Fruit fly (Drosophila melanogaster): ENCODE measurements around the gene Syp.
A peak's percentile ranks its signal among the peaks of the same experiment; 100 is the strongest.

Gene Syp

dm6 chr3R:20832689-20833524 lies 76.4 kb downstream of the Syp start, which contains the start of gene Synd:
Gene Synd, plus strand, starts transcription at chr3R:20832799.
- peak; percentile 63 for TF ChIP-seq vri (GFP tag; optimal IDR thresholded peaks at IDR 0.05)
- 0 out of 2 replicates have a peak, but pooled peaks have one; percentile 34 for TF ChIP-seq CG15336 (GFP tag; IDR thresholded peaks at IDR 0.05)
- peak; percentile 57 for TF ChIP-seq CG3919 (GFP tag; optimal IDR thresholded peaks at IDR 0.05)
- peak; percentile 38 for TF ChIP-seq CG11762 (GFP tag; optimal IDR thresholded peaks at IDR 0.05; ENCODE audit: insufficient read depth)
- TF ChIP-seq CG10669 (GFP tag; optimal IDR thresholded peaks at IDR 0.05) = peak; percentile 3
- TF ChIP-seq cyc (GFP tag; optimal IDR thresholded peaks at IDR 0.05) = peak; percentile 11
- peak; percentile 28 for TF ChIP-seq topi (GFP tag; optimal IDR thresholded peaks at IDR 0.05)
- peak; percentile 43 for TF ChIP-seq CG6792 (GFP tag; optimal IDR thresholded peaks at IDR 0.05)
- peak; percentile 28 for TF ChIP-seq CG31627 (GFP tag; optimal IDR thresholded peaks at IDR 0.05)
- no peak for TF ChIP-seq CG3032 (tag; optimal IDR thresholded peaks at IDR 0.05)
- TF ChIP-seq salr (GFP tag; optimal IDR thresholded peaks at IDR 0.05) = peak in 1 of 2 experiments; percentile 24
- peak; percentile 13; the same call in 2 of the 3 replicates for TF ChIP-seq CG6163 (GFP tag; IDR thresholded peaks at IDR 0.05)
- TF ChIP-seq fd59A (GFP tag; optimal IDR thresholded peaks at IDR 0.05) = no peak
- peak; percentile 32; the same call in 1 of the 2 replicates for TF ChIP-seq CG11294 (GFP tag; IDR thresholded peaks at IDR 0.05)
- peak; percentile 51 for TF ChIP-seq Lpt (GFP tag; optimal IDR thresholded peaks at IDR 0.05)
- TF ChIP-seq CG1621 (tag; optimal IDR thresholded peaks at IDR 0.05) = peak; percentile 16
- TF ChIP-seq ss (GFP tag; optimal IDR thresholded peaks at IDR 0.05) = peak; percentile 59 to 65
- no peak for TF ChIP-seq dsx (GFP tag; optimal IDR thresholded peaks at IDR 0.05; ENCODE audit: poor library complexity, severe bottlenecking)
- TF ChIP-seq spab (GFP tag; optimal IDR thresholded peaks at IDR 0.05) = no peak
- TF ChIP-seq Hr39 (GFP tag; optimal IDR thresholded peaks at IDR 0.05) = peak; percentile 41
- TF ChIP-seq Blimp-1 (GFP tag; optimal IDR thresholded peaks at IDR 0.05) = peak; percentile 9
- peak; percentile 45 for TF ChIP-seq CG32006 (GFP tag; optimal IDR thresholded peaks at IDR 0.05)
- TF ChIP-seq Eip78C (GFP tag) = peak; percentile 37
- TF ChIP-seq CG10631 (GFP tag; optimal IDR thresholded peaks at IDR 0.05) = peak; percentile 13
- no peak for TF ChIP-seq CG11902 (GFP tag; optimal IDR thresholded peaks at IDR 0.05)
- TF ChIP-seq CG7368 (GFP tag; optimal IDR thresholded peaks at IDR 0.05) = peak; percentile 39
- peak; percentile 41 for TF ChIP-seq lz (GFP tag; optimal IDR thresholded peaks at IDR 0.05)
- TF ChIP-seq Smox (GFP tag; optimal IDR thresholded peaks at IDR 0.05) = no peak
- TF ChIP-seq eg (GFP tag; IDR thresholded peaks at IDR 0.05) = peak; percentile 47; the same call in 2 of the 3 replicates
- no peak for TF ChIP-seq Eip93F (GFP tag; optimal IDR thresholded peaks at IDR 0.05)
- no peak for TF ChIP-seq CG4318 (GFP tag; optimal IDR thresholded peaks at IDR 0.05)
- TF ChIP-seq CG8632 (GFP tag; optimal IDR thresholded peaks at IDR 0.05) = no peak
- no peak for TF ChIP-seq fd85E (GFP tag; optimal IDR thresholded peaks at IDR 0.05)
- TF ChIP-seq CG6276 (GFP tag; optimal IDR thresholded peaks at IDR 0.05) = peak; percentile 40
- TF ChIP-seq OdsH (GFP tag; optimal IDR thresholded peaks at IDR 0.05) = peak; percentile 43
- no peak for TF ChIP-seq achi (GFP tag; optimal IDR thresholded peaks at IDR 0.05)
- TF ChIP-seq fkh (GFP tag; optimal IDR thresholded peaks at IDR 0.05) = peak; percentile 79
- peak; percentile 24 for TF ChIP-seq CG6854 (GFP tag; optimal IDR thresholded peaks at IDR 0.05)
- peak; percentile 19 for TF ChIP-seq acj6 (GFP tag; optimal IDR thresholded peaks at IDR 0.05)
- TF ChIP-seq pdm3 (GFP tag; optimal IDR thresholded peaks at IDR 0.05) = peak; percentile 28
- no peak for TF ChIP-seq dac (GFP tag; optimal IDR thresholded peaks at IDR 0.05)
- peak; percentile 24 for TF ChIP-seq Met (GFP tag; optimal IDR thresholded peaks at IDR 0.05)
- no peak for TF ChIP-seq Hr38 (GFP tag; optimal IDR thresholded peaks at IDR 0.05)
- peak; percentile 42 for TF ChIP-seq esn (GFP tag; optimal IDR thresholded peaks at IDR 0.05)
- TF ChIP-seq CG6808 (GFP tag; optimal IDR thresholded peaks at IDR 0.05) = peak; percentile 24
- no peak for TF ChIP-seq Sox15 (GFP tag; optimal IDR thresholded peaks at IDR 0.05)
- TF ChIP-seq Ets96B (tag; optimal IDR thresholded peaks at IDR 0.05) = no peak
- TF ChIP-seq Sox102F (GFP tag; optimal IDR thresholded peaks at IDR 0.05) = no peak
- peak; percentile 67 for TF ChIP-seq svp (GFP tag)
- TF ChIP-seq net (GFP tag; optimal IDR thresholded peaks at IDR 0.05) = no peak
